Fruit fly (Drosophila melanogaster) whole organism, embryonic: Measurements from ENCODE around the gene CG17637.

Experiments used
- Atf3 ChIP-seq: fragments of 200-800 bp; sonication (Bioruptor generic); optimal IDR thresholded peaks from 3 replicates; lab custom pipeline; 2016; ENCODE audit warnings: missing biosample characterization, missing genetic modification characterization
- Blimp-1 ChIP-seq: fragments of 200-800 bp; sonication (Bioruptor generic); optimal IDR thresholded peaks from 3 replicates; lab custom pipeline; 2018; ENCODE audit warnings: missing biosample characterization, missing genetic modification characterization, mild to moderate bottlenecking, moderate library complexity, missing genetic modification reagents
- CG1233 ChIP-seq: fragments of 200-800 bp; sonication (Bioruptor generic); optimal IDR thresholded peaks from 4 replicates; lab custom pipeline; 2018; ENCODE audit warnings: missing biosample characterization, mild to moderate bottlenecking, missing genetic modification characterization
- CG13296 ChIP-seq: fragments of 200-800 bp; sonication (Bioruptor generic); optimal IDR thresholded peaks from 3 replicates; lab custom pipeline; 2018; ENCODE audit warnings: missing biosample characterization, mild to moderate bottlenecking, missing genetic modification characterization
- CG13624 ChIP-seq: fragments of 200-800 bp; sonication (Bioruptor generic); optimal IDR thresholded peaks from 2 replicates; lab custom pipeline; 2016; ENCODE audit warnings: missing biosample characterization, missing genetic modification characterization
- CG15601 ChIP-seq: fragments of 200-800 bp; sonication (Bioruptor generic); optimal IDR thresholded peaks from 3 replicates; lab custom pipeline; 2019; ENCODE audit warnings: missing biosample characterization, mild to moderate bottlenecking, missing genetic modification characterization, moderate library complexity
- CG15696 ChIP-seq: fragments of 200-800 bp; sonication (Bioruptor generic); optimal IDR thresholded peaks from 2 replicates; lab custom pipeline; 2019; ENCODE audit warnings: missing biosample characterization, mild to moderate bottlenecking, missing genetic modification characterization, moderate library complexity
- CG1602 ChIP-seq: fragments of 200-800 bp; sonication (Bioruptor generic); optimal IDR thresholded peaks from 3 replicates; lab custom pipeline; 2016; ENCODE audit warnings: missing biosample characterization, missing genetic modification characterization
- CG16779 ChIP-seq: fragments of 200-800 bp; sonication (Bioruptor generic); IDR thresholded peaks from 2 replicates; pipeline ENCODE4 v1.3.6; 2022; ENCODE audit warnings: missing biosample characterization, missing genetic modification characterization
- CG18262 ChIP-seq: fragments of 200-800 bp; optimal IDR thresholded peaks from 3 replicates; lab custom pipeline; 2019; ENCODE audit warnings: missing biosample characterization, mild to moderate bottlenecking, missing genetic modification characterization, moderate library complexity
- CG2202 ChIP-seq: fragments of 200-800 bp; sonication (Bioruptor generic); optimal IDR thresholded peaks from 2 replicates; lab custom pipeline; 2018; ENCODE audit warnings: missing biosample characterization, mild to moderate bottlenecking, missing genetic modification characterization
- CG31224 ChIP-seq: fragments of 200-800 bp; sonication (Bioruptor generic); IDR thresholded peaks from 2 replicates; pipeline ENCODE4 v1.3.6; 2022; ENCODE audit warnings: missing biosample characterization, missing genetic modification characterization
- CG31441 ChIP-seq: fragments of 200-800 bp; sonication (Bioruptor generic); IDR thresholded peaks from 2 replicates; pipeline ENCODE4 v1.3.6; 2022; ENCODE audit warnings: missing biosample characterization, missing genetic modification characterization
- CG42726 ChIP-seq: fragments of 200-800 bp; sonication (Bioruptor generic); IDR thresholded peaks from 2 replicates; pipeline ENCODE4 v1.3.6; 2022; ENCODE audit warnings: missing biosample characterization, missing genetic modification characterization; ENCODE audit not compliant: partially characterized antibody
- CG4424 ChIP-seq: fragments of 200-800 bp; sonication (Bioruptor generic); optimal IDR thresholded peaks from 3 replicates; lab custom pipeline; 2016; ENCODE audit warnings: missing biosample characterization, missing genetic modification characterization
- CG4707 ChIP-seq: fragments of 200-800 bp; sonication (Bioruptor generic); optimal IDR thresholded peaks from 2 replicates; lab custom pipeline; 2018; ENCODE audit warnings: missing biosample characterization, mild to moderate bottlenecking, missing genetic modification characterization, moderate library complexity
- CG7928 ChIP-seq: fragments of 200-800 bp; sonication (Bioruptor generic); optimal IDR thresholded peaks from 2 replicates; lab custom pipeline; 2017; ENCODE audit warnings: missing biosample characterization, mild to moderate bottlenecking, missing genetic modification characterization
- CG9437 ChIP-seq: fragments of 200-800 bp; sonication (Bioruptor generic); optimal IDR thresholded peaks from 2 replicates; lab custom pipeline; 2018; ENCODE audit warnings: missing biosample characterization, mild to moderate bottlenecking, missing genetic modification characterization
- D ChIP-seq, 2 experiments: fragments of 200-800 bp in 1 of 2; fragments of >200 bp in 1 of 2; sonication (Bioruptor generic) in 1 of 2; optimal IDR thresholded peaks; 2 replicates in 1 of 2; 3 replicates in 1 of 2; lab custom pipeline; 2017; ENCODE audit warnings: mild to moderate bottlenecking in 1 of 2, missing biosample characterization in 1 of 2, missing genetic modification characterization in 1 of 2, missing genetic modification reagents in 1 of 2
- D19B ChIP-seq: fragments of 200-800 bp; sonication (Bioruptor generic); optimal IDR thresholded peaks from 2 replicates; lab custom pipeline; 2017; ENCODE audit warnings: missing biosample characterization, mild to moderate bottlenecking, missing genetic modification characterization
- Dek ChIP-seq: fragments of 200-800 bp; sonication (Bioruptor generic); optimal IDR thresholded peaks from 3 replicates; lab custom pipeline; 2019; ENCODE audit warnings: missing biosample characterization, mild to moderate bottlenecking, missing genetic modification characterization, moderate library complexity
- Dp ChIP-seq: fragments of 200-800 bp; sonication (Bioruptor generic); optimal IDR thresholded peaks from 2 replicates; lab custom pipeline; 2018; ENCODE audit warnings: missing biosample characterization, mild to moderate bottlenecking, missing genetic modification characterization, moderate library complexity
- Dref ChIP-seq: fragments of 200-800 bp; sonication (Bioruptor generic); IDR thresholded peaks from 2 replicates; pipeline ENCODE4 v1.3.6; 2022; ENCODE audit warnings: missing biosample characterization, missing genetic modification characterization
- Gug ChIP-seq: fragments of 200-800 bp; sonication (Bioruptor generic); IDR thresholded peaks from 4 replicates; pipeline ENCODE4 v1.3.6; 2022; ENCODE audit warnings: missing biosample characterization, missing genetic modification characterization
- H15 ChIP-seq: fragments of 200-800 bp; sonication (Bioruptor generic); IDR thresholded peaks from 3 replicates; pipeline ENCODE4 v1.3.6; 2022; ENCODE audit warnings: missing biosample characterization, missing genetic modification characterization
- H2.0 ChIP-seq: fragments of 200-800 bp; sonication (Bioruptor generic); IDR thresholded peaks from 2 replicates; pipeline ENCODE4 v1.3.6; 2022; ENCODE audit warnings: missing biosample characterization, missing genetic modification characterization
- Hand ChIP-seq: fragments of 200-800 bp; sonication (Bioruptor generic); optimal IDR thresholded peaks from 2 replicates; lab custom pipeline; 2017; ENCODE audit warnings: mild to moderate bottlenecking, missing biosample characterization, missing genetic modification reagents, missing genetic modification characterization
- NC2β ChIP-seq: fragments of 200-800 bp; sonication (Bioruptor generic); optimal IDR thresholded peaks from 2 replicates; lab custom pipeline; 2016; ENCODE audit warnings: missing biosample characterization, missing genetic modification characterization
- Vsx1 ChIP-seq: fragments of 200-800 bp; sonication (Bioruptor generic); optimal IDR thresholded peaks from 2 replicates; lab custom pipeline; 2017; ENCODE audit warnings: missing biosample characterization, mild to moderate bottlenecking, missing genetic modification characterization, missing genetic modification reagents
- YL-1 ChIP-seq: fragments of 200-800 bp; sonication (Bioruptor generic); optimal IDR thresholded peaks from 3 replicates; lab custom pipeline; 2017; ENCODE audit warnings: missing biosample characterization, mild to moderate bottlenecking, missing genetic modification characterization
- aop ChIP-seq: fragments of 200-800 bp; sonication (Bioruptor generic); IDR thresholded peaks from 2 replicates; pipeline ENCODE4 v1.3.6; 2022; ENCODE audit warnings: missing biosample characterization, missing genetic modification characterization
- bcd ChIP-seq: fragments of 200-800 bp; sonication (Bioruptor generic); optimal IDR thresholded peaks from 2 replicates; lab custom pipeline; 2017; ENCODE audit warnings: missing biosample characterization, mild to moderate bottlenecking, missing genetic modification characterization
- cad ChIP-seq: fragments of >200 bp; optimal IDR thresholded peaks from 2 replicates; lab custom pipeline; 2017; ENCODE audit warnings: missing biosample characterization, missing genetic modification characterization
- chn ChIP-seq: fragments of 200-800 bp; sonication (Bioruptor generic); optimal IDR thresholded peaks from 2 replicates; lab custom pipeline; 2016; ENCODE audit warnings: missing biosample characterization, missing genetic modification characterization
- ems ChIP-seq: fragments of 200-800 bp; sonication (Bioruptor generic); optimal IDR thresholded peaks from 3 replicates; lab custom pipeline; 2016; ENCODE audit warnings: missing biosample characterization, missing genetic modification characterization
- fd3F ChIP-seq: fragments of 200-800 bp; sonication (Bioruptor generic); optimal IDR thresholded peaks from 2 replicates; lab custom pipeline; 2018; ENCODE audit warnings: missing biosample characterization, mild to moderate bottlenecking, missing genetic modification characterization, moderate library complexity
- hb ChIP-seq: fragments of 200-800 bp; sonication (Bioruptor generic); IDR thresholded peaks from 3 replicates; pipeline ENCODE4 v1.3.6; 2022; ENCODE audit warnings: missing biosample characterization, missing genetic modification characterization; ENCODE audit not compliant: partially characterized antibody
- jigr1 ChIP-seq: fragments of 200-800 bp; sonication (Bioruptor generic); IDR thresholded peaks from 3 replicates; pipeline ENCODE4 v1.3.6; 2022; ENCODE audit warnings: missing biosample characterization, missing genetic modification characterization
- ken ChIP-seq: fragments of 200-800 bp; sonication (Bioruptor generic); IDR thresholded peaks from 3 replicates; pipeline ENCODE4 v1.3.6; 2022; ENCODE audit warnings: missing biosample characterization, missing genetic modification characterization
- oc ChIP-seq: fragments of 200-800 bp; sonication (Bioruptor generic); optimal IDR thresholded peaks from 2 replicates; lab custom pipeline; 2018; ENCODE audit warnings: missing biosample characterization, mild to moderate bottlenecking, missing genetic modification characterization, moderate library complexity
- odd ChIP-seq: fragments of 200-800 bp; sonication (Bioruptor generic); optimal IDR thresholded peaks from 2 replicates; lab custom pipeline; 2017; ENCODE audit warnings: missing biosample characterization, mild to moderate bottlenecking, missing genetic modification characterization
- peb ChIP-seq: fragments of 200-800 bp; sonication (Bioruptor generic); IDR thresholded peaks from 2 replicates; pipeline ENCODE4 v1.3.6; 2022; ENCODE audit warnings: missing biosample characterization, missing genetic modification characterization
- schlank ChIP-seq: fragments of 200-800 bp; sonication (Bioruptor generic); optimal IDR thresholded peaks from 2 replicates; lab custom pipeline; 2018; ENCODE audit warnings: missing biosample characterization, mild to moderate bottlenecking, missing genetic modification characterization
- sens-2 ChIP-seq: fragments of 200-800 bp; sonication (Bioruptor generic); IDR thresholded peaks from 2 replicates; pipeline ENCODE4 v1.3.6; 2022; ENCODE audit warnings: missing biosample characterization, missing genetic modification characterization
- seq ChIP-seq: fragments of 200-800 bp; sonication (Bioruptor generic); IDR thresholded peaks from 2 replicates; pipeline ENCODE4 v1.3.6; 2022; ENCODE audit warnings: missing biosample characterization, missing genetic modification characterization
- sug ChIP-seq: fragments of 200-800 bp; optimal IDR thresholded peaks from 2 replicates; lab custom pipeline; 2019; ENCODE audit warnings: missing biosample characterization, mild to moderate bottlenecking, missing genetic modification characterization, moderate library complexity
- tna ChIP-seq: fragments of 200-800 bp; sonication (Bioruptor generic); IDR thresholded peaks from 2 replicates; pipeline ENCODE4 v1.3.6; 2022; ENCODE audit warnings: missing biosample characterization, missing genetic modification characterization; ENCODE audit not compliant: partially characterized antibody
- vvl ChIP-seq: fragments of 200-800 bp; sonication (Bioruptor generic); IDR thresholded peaks from 2 replicates; pipeline ENCODE4 v1.3.6; 2022; ENCODE audit warnings: missing biosample characterization, missing genetic modification characterization

CG17637 gene

dm6 chr3L:20540182-20540974, 36.4 kb downstream of the CG17637 start, which contains the start of gene Rcd2 (continued):
- TF ChIP-seq CG31441 (GFP tag; lab: Robert Waterston, UW), result peak; percentile 90
- TF ChIP-seq ken (GFP tag; lab: Robert Waterston, UW), result no peak; the same call in 2 of the 3 replicates
- peak; percentile 95 for TF ChIP-seq CG13624 (GFP tag; lab: Kevin White, UChicago)
- peak; percentile 59 for TF ChIP-seq oc (tag; lab: Kevin White, UChicago)
- peak; percentile 74 for TF ChIP-seq Vsx1 (GFP tag; lab: Kevin White, UChicago)
- no peak for TF ChIP-seq aop (GFP tag; lab: Robert Waterston, UW)
- TF ChIP-seq odd (GFP tag; lab: Kevin White, UChicago), result peak; percentile 88
- peak; percentile 64 for TF ChIP-seq H2.0 (GFP tag; lab: Robert Waterston, UW)
- TF ChIP-seq NC2β (GFP tag; lab: Kevin White, UChicago), result peak; percentile 14
- peak; percentile 62; the same call in 2 of the 3 replicates for TF ChIP-seq H15
- peak; percentile 17; the same call in 1 of the 2 replicates for TF ChIP-seq peb (GFP tag; lab: Robert Waterston, UW)
- TF ChIP-seq tna (GFP tag; lab: Robert Waterston, UW), result peak; percentile 89
- peak; percentile 84 for TF ChIP-seq CG18262 (tag; lab: Kevin White, UChicago)
- peak; percentile 58 for TF ChIP-seq CG4707 (GFP tag; lab: Kevin White, UChicago)
- TF ChIP-seq CG15696 (tag; lab: Kevin White, UChicago), result peak; percentile 63
- TF ChIP-seq jigr1 (GFP tag; lab: Robert Waterston, UW), result no peak
- peak; percentile 42 for TF ChIP-seq CG4424 (GFP tag; lab: Kevin White, UChicago)
- peak; percentile 77 for TF ChIP-seq hb (GFP tag; lab: Robert Waterston, UW)
- TF ChIP-seq CG15601 (tag; lab: Kevin White, UChicago), result peak; percentile 63
- peak; percentile 84 for TF ChIP-seq Hand (GFP tag; lab: Kevin White, UChicago)
- TF ChIP-seq fd3F, result peak; percentile 84
- TF ChIP-seq YL-1 (GFP tag; lab: Kevin White, UChicago), result peak; percentile 49
- TF ChIP-seq CG9437 (GFP tag; lab: Kevin White, UChicago), result peak; percentile 80
- 0 out of 2 replicates have a peak, but pooled peaks have one; percentile 3 for TF ChIP-seq CG16779
- peak; percentile 81 for TF ChIP-seq bcd (GFP tag; lab: Kevin White, UChicago)
- TF ChIP-seq CG2202 (tag; lab: Kevin White, UChicago), result peak; percentile 15
- TF ChIP-seq CG1233, result peak; percentile 87
- peak; percentile 64 for TF ChIP-seq ems (GFP tag; lab: Kevin White, UChicago)
- TF ChIP-seq seq (GFP tag; lab: Robert Waterston, UW), result peak; percentile 87
- peak; percentile 85 for TF ChIP-seq vvl
- 0 out of 2 replicates have a peak, but pooled peaks have one; percentile 11 for TF ChIP-seq sens-2 (GFP tag; lab: Robert Waterston, UW)
- TF ChIP-seq Dp (GFP tag; lab: Kevin White, UChicago), result no peak
- peak; percentile 71; the same call in 1 of the 2 replicates for TF ChIP-seq CG31224 (GFP tag; lab: Robert Waterston, UW)
- TF ChIP-seq Dref (GFP tag; lab: Robert Waterston, UW), result peak; percentile 82
- peak; percentile 94 for TF ChIP-seq Dek (tag; lab: Kevin White, UChicago)
- peak; percentile 89; the same call in 1 of the 2 replicates for TF ChIP-seq CG42726 (GFP tag; lab: Robert Waterston, UW)
- peak; percentile 68 for TF ChIP-seq schlank (tag; lab: Kevin White, UChicago)
- peak; percentile 68 for TF ChIP-seq Blimp-1 (GFP tag; lab: Kevin White, UChicago)
- TF ChIP-seq CG7928 (GFP tag; lab: Kevin White, UChicago), result peak; percentile 53
- TF ChIP-seq Atf3, result peak; percentile 17
- TF ChIP-seq CG13296 (GFP tag; lab: Kevin White, UChicago), result peak; percentile 95
- TF ChIP-seq D19B (GFP tag; lab: Kevin White, UChicago), result peak; percentile 65
- TF ChIP-seq sug (tag; lab: Kevin White, UChicago), result peak; percentile 90
- TF ChIP-seq CG1602, result peak; percentile 35
- no peak for TF ChIP-seq D (optimal IDR thresholded peaks at IDR 0.05; lab: Kevin White, UChicago)
- peak; percentile 15 for TF ChIP-seq D (GFP tag; optimal IDR thresholded peaks at IDR 0.05; lab: Kevin White, UChicago)
- TF ChIP-seq chn (GFP tag; lab: Kevin White, UChicago), result peak; percentile 35
- TF ChIP-seq cad, result no peak
- no peak for TF ChIP-seq Gug (GFP tag; lab: Robert Waterston, UW)
